Worm (Caenorhabditis elegans): ENCODE data around the gene K02E10.4.

DNA sequence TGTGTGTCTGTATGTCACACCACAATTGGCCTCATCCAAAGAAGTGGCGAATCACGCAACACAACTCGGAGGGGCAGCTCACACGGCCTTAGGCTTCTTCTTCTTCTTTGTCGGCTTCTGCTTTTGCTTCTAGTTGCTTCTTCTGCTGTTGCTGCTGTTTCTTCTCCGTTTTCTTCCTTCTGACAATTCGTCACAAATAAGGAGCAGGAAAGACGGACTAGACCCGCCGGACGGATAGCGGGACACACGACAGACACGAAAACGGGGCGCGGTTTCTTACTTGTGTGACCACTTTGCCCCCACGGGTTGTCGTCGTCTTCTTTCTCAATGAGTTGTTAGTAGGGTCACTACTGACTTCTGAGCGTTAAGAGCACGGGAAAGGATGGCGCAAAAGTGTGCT is 26.9 kb upstream of the K02E10.4 start:
- TF ChIP-seq nhr-237 (tag; optimal IDR thresholded peaks at IDR 0.05), result no peak
- TF ChIP-seq unc-62 (GFP tag; optimal IDR thresholded peaks at IDR 0.05), result no peak
- no peak for TF ChIP-seq ztf-11 (tag; optimal IDR thresholded peaks at IDR 0.05)
- TF ChIP-seq nhr-28 (tag; optimal IDR thresholded peaks at IDR 0.05), result no peak
- TF ChIP-seq ceh-43 (GFP tag; optimal IDR thresholded peaks at IDR 0.05), result no peak
- TF ChIP-seq cnd-1 (tag; optimal IDR thresholded peaks at IDR 0.05), result no peak

Data from whole organism, mixed stage, embryonic.